Worm (Caenorhabditis elegans): ENCODE results near the gene srh-206.
A peak's percentile ranks its signal among the peaks of the same experiment; 100 is the strongest.

Gene srh-206

ce11 chrV:16973338-16973737, 18.7 kb upstream of the srh-206 start:
- TF ChIP-seq dmd-4 (tag; optimal IDR thresholded peaks at IDR 0.05; ENCODE audit: borderline replicate concordance), result no peak
- TF ChIP-seq ets-4 (tag; optimal IDR thresholded peaks at IDR 0.05), result no peak
- TF ChIP-seq hlh-8 (tag; optimal IDR thresholded peaks at IDR 0.05), result no peak
- TF ChIP-seq zip-5 (tag; optimal IDR thresholded peaks at IDR 0.05), result no peak
- TF ChIP-seq tbx-7 (tag; optimal IDR thresholded peaks at IDR 0.05), result no peak
- no peak for TF ChIP-seq lin-11 (tag; optimal IDR thresholded peaks at IDR 0.05)

DNA sequence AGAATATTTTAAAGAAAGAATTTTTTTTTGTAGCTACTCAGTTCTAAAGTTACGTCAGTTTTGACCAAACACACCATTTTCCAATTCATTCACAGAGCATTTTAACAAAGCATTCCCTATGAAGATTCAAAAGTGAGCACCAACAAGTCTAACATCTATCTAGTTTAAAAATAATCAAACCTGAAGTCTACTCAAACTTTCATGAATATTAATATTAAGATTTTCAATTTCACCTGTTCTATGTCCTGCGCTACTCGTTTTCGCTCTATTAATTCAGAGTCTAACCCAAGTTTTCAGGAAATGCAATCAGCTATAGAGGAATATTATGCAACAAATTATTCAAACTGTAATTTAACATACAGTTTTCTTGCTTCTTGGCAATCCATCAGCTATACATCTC, 17.5 kb upstream of the srh-206 start, which contains the start of gene srh-119:
Gene srh-119, plus strand, starts transcription at position 301 of the 400 bp plus-strand sequence.
- no peak for TF ChIP-seq hlh-15 (tag; optimal IDR thresholded peaks at IDR 0.05)
- no peak for TF ChIP-seq sdc-2 (tag; optimal IDR thresholded peaks at IDR 0.05)
- TF ChIP-seq ceh-30 (tag; optimal IDR thresholded peaks at IDR 0.05), result no peak
- no peak for TF ChIP-seq nhr-11 (tag; optimal IDR thresholded peaks at IDR 0.05)
- TF ChIP-seq dmd-4 (tag; optimal IDR thresholded peaks at IDR 0.05; ENCODE audit: borderline replicate concordance), result no peak
- TF ChIP-seq K02D7.2 (tag; optimal IDR thresholded peaks at IDR 0.05), result no peak

ce11 chrV:16966636-16967035, 12.0 kb upstream of the srh-206 start, which contains the start of gene fbxa-90:
Gene fbxa-90, plus strand, starts transcription at chrV:16966814.
- TF ChIP-seq pqm-1 (tag; optimal IDR thresholded peaks at IDR 0.05) (no peak), ceh-30 (tag; optimal IDR thresholded peaks at IDR 0.05) (no peak), mec-3 (tag; optimal IDR thresholded peaks at IDR 0.05; ENCODE audit: borderline replicate concordance) (no peak), elt-2 (tag; optimal IDR thresholded peaks at IDR 0.05) (no peak), ceh-14 (tag; optimal IDR thresholded peaks at IDR 0.05) (no peak), hlh-8 (tag; optimal IDR thresholded peaks at IDR 0.05) (no peak), nhr-11 (tag; optimal IDR thresholded peaks at IDR 0.05) (no peak), unc-86 (tag; optimal IDR thresholded peaks at IDR 0.05) (no peak), C08G9.2 (tag; optimal IDR thresholded peaks at IDR 0.05) (no peak), hlh-6 (tag; optimal IDR thresholded peaks at IDR 0.05) (no peak), pax-1 (tag; optimal IDR thresholded peaks at IDR 0.05) (no peak), C38D4.7 (GFP tag; optimal IDR thresholded peaks at IDR 0.05) (no peak), hlh-30 (tag; optimal IDR thresholded peaks at IDR 0.05; ENCODE audit: insufficient read depth) (no peak), elt-4 (tag; optimal IDR thresholded peaks at IDR 0.05) (no peak)

DNA sequence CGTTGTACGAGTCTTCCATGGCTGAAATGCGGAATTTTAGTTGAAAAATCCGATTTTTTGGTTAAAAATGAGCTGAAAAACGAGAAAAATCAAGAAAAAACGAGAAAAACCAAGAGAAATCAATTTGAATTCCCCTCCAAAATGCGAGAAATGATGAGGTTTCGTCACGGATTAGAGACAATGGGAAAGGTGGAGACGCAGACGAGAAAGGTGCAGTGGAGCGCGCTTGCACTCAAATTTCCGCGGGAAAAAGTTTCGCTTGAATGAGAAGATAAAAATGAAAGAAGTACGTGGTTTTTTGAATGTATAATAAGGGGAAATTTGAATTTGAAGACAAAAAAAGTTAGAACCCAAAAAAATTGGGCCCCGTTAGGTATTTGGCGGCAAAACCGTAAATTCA, 11.0 kb upstream of the srh-206 start, which contains the start of gene efl-1:
Gene efl-1, minus strand, starts transcription at position 21 of the 400 bp plus-strand sequence.
- peak; percentile 19 for TF ChIP-seq pqm-1 (tag; optimal IDR thresholded peaks at IDR 0.05)
- TF ChIP-seq lin-11 (tag; optimal IDR thresholded peaks at IDR 0.05), result no peak
- no peak for TF ChIP-seq ttx-3 (tag; optimal IDR thresholded peaks at IDR 0.05)
- peak; percentile 78 for TF ChIP-seq rnt-1 (tag; optimal IDR thresholded peaks at IDR 0.05)
- no peak for TF ChIP-seq ceh-30 (tag; optimal IDR thresholded peaks at IDR 0.05)
- TF ChIP-seq hlh-8 (tag; optimal IDR thresholded peaks at IDR 0.05), result no peak
- no peak; the same call in 1 of the 2 replicates for TF ChIP-seq sox-2 (GFP tag; IDR thresholded peaks at IDR 0.05)
- no peak for TF ChIP-seq T23F11.4 (GFP tag; optimal IDR thresholded peaks at IDR 0.05)
- no peak for TF ChIP-seq pat-9 (tag; optimal IDR thresholded peaks at IDR 0.05)
- TF ChIP-seq nhr-11 (tag; optimal IDR thresholded peaks at IDR 0.05), result no peak
- peak; percentile 70 for TF ChIP-seq ceh-18 (tag; optimal IDR thresholded peaks at IDR 0.05)
- no peak for TF ChIP-seq syd-9 (tag; optimal IDR thresholded peaks at IDR 0.05)
- TF ChIP-seq elt-2 (tag; optimal IDR thresholded peaks at IDR 0.05), result peak; percentile 61
- TF ChIP-seq unc-3 (GFP tag; conservative IDR thresholded peaks at IDR 0.05), result no peak
- no peak for TF ChIP-seq unc-3 (tag; optimal IDR thresholded peaks at IDR 0.05)
- TF ChIP-seq pax-1 (tag; optimal IDR thresholded peaks at IDR 0.05), result peak; percentile 94
- TF ChIP-seq ceh-22 (tag; optimal IDR thresholded peaks at IDR 0.05), result no peak
- peak; percentile 56 for TF ChIP-seq ceh-34 (tag; optimal IDR thresholded peaks at IDR 0.05)
- no peak for TF ChIP-seq fkh-6 (tag; optimal IDR thresholded peaks at IDR 0.05)
- no peak for TF ChIP-seq ztf-16 (tag; optimal IDR thresholded peaks at IDR 0.05)
- no peak for TF ChIP-seq C38D4.7 (GFP tag; optimal IDR thresholded peaks at IDR 0.05)
- TF ChIP-seq hlh-6 (tag; optimal IDR thresholded peaks at IDR 0.05), result no peak
- no peak for TF ChIP-seq F13H6.1 (tag; optimal IDR thresholded peaks at IDR 0.05)
- TF ChIP-seq pha-4 (tag; optimal IDR thresholded peaks at IDR 0.05), result no peak
- peak; percentile 66 for TF ChIP-seq ref-2 (tag; optimal IDR thresholded peaks at IDR 0.05)
- TF ChIP-seq ceh-6 (GFP tag; optimal IDR thresholded peaks at IDR 0.05), result no peak
- no peak for TF ChIP-seq che-1 (tag; optimal IDR thresholded peaks at IDR 0.05)
- TF ChIP-seq hlh-30 (tag; optimal IDR thresholded peaks at IDR 0.05; ENCODE audit: insufficient read depth), result peak; percentile 8
- TF ChIP-seq dve-1 (tag; optimal IDR thresholded peaks at IDR 0.05), result peak; percentile 57
- TF ChIP-seq K09A11.1 (tag; optimal IDR thresholded peaks at IDR 0.05; ENCODE audit: insufficient read depth), result peak; percentile 21
- peak; percentile 9 for TF ChIP-seq ceh-48 (tag; optimal IDR thresholded peaks at IDR 0.05)
- no peak for TF ChIP-seq hlh-15 (tag; optimal IDR thresholded peaks at IDR 0.05)
- TF ChIP-seq tbx-7 (tag; optimal IDR thresholded peaks at IDR 0.05), result no peak
- TF ChIP-seq nhr-232 (tag; optimal IDR thresholded peaks at IDR 0.05), result no peak
- TF ChIP-seq pag-3 (tag; optimal IDR thresholded peaks at IDR 0.05; ENCODE audit: borderline replicate concordance), result no peak
